Fruit fly (Drosophila melanogaster): ENCODE measurements around the gene CG42526.

Gene CG42526

dm6 chr3L:9451522-9452118 lies 16.4 kb upstream of the CG42526 start, which contains the start of the genes CG3448 and ghi (continued):
- TF ChIP-seq Ravus (GFP tag; IDR thresholded peaks at IDR 0.05) (no peak), Dfd (GFP tag; optimal IDR thresholded peaks at IDR 0.05) (no peak), fd64A (GFP tag; optimal IDR thresholded peaks at IDR 0.05) (no peak), CG3065 (GFP tag; optimal IDR thresholded peaks at IDR 0.05) (no peak), Mad (GFP tag; optimal IDR thresholded peaks at IDR 0.05) (peak; percentile 37), CG34422 (GFP tag; IDR thresholded peaks at IDR 0.05) (peak; percentile 58; the same call in 1 of the 3 replicates), Dll (GFP tag; IDR thresholded peaks at IDR 0.05; ENCODE audit: partially characterized antibody) (peak; percentile 77), Lim3 (GFP tag; IDR thresholded peaks at IDR 0.05) (no peak), CG13123 (GFP tag; optimal IDR thresholded peaks at IDR 0.05) (no peak), CG14860 (GFP tag; IDR thresholded peaks at IDR 0.05; ENCODE audit: partially characterized antibody) (peak; percentile 45; the same call in 1 of the 3 replicates), CoRest (tag; optimal IDR thresholded peaks at IDR 0.05) (peak; percentile 54), Bteb2 (GFP tag; optimal IDR thresholded peaks at IDR 0.05) (no peak), CG9817 (tag; optimal IDR thresholded peaks at IDR 0.05) (peak; percentile 73), CG15601 (tag; optimal IDR thresholded peaks at IDR 0.05) (peak; percentile 45), twi (tag; optimal IDR thresholded peaks at IDR 0.05) (peak; percentile 13), gsb-n (tag; optimal IDR thresholded peaks at IDR 0.05) (peak; percentile 24), CG7928 (GFP tag; optimal IDR thresholded peaks at IDR 0.05) (no peak), slou (GFP tag; optimal IDR thresholded peaks at IDR 0.05) (peak; percentile 34), sob (GFP tag; IDR thresholded peaks at IDR 0.05) (peak; percentile 83), abd-A (tag; optimal IDR thresholded peaks at IDR 0.05) (peak; percentile 87), E2f2 (GFP tag; IDR thresholded peaks at IDR 0.05) (peak; percentile 67), Atf-2 (GFP tag; optimal IDR thresholded peaks at IDR 0.05) (no peak), CG6683 (GFP tag; optimal IDR thresholded peaks at IDR 0.05) (peak; percentile 37), Ada2b (GFP tag; IDR thresholded peaks at IDR 0.05) (peak; percentile 54; the same call in 1 of the 2 replicates), CG33557 (GFP tag; optimal IDR thresholded peaks at IDR 0.05) (no peak), zfh2 (GFP tag; optimal IDR thresholded peaks at IDR 0.05) (peak; percentile 67), CG2202 (tag; optimal IDR thresholded peaks at IDR 0.05) (no peak), aop (GFP tag; IDR thresholded peaks at IDR 0.05) (no peak), bigmax (GFP tag; optimal IDR thresholded peaks at IDR 0.05) (no peak), CG8478 (optimal IDR thresholded peaks at IDR 0.05) (no peak), Eip74EF (GFP tag; optimal IDR thresholded peaks at IDR 0.05) (peak; percentile 1 to 54), CG10543 (GFP tag; optimal IDR thresholded peaks at IDR 0.05) (peak; percentile 53), Bgb (GFP tag; IDR thresholded peaks at IDR 0.05; ENCODE audit: partially characterized antibody) (peak; percentile 75), CG17186 (GFP tag; optimal IDR thresholded peaks at IDR 0.05) (peak; percentile 22), ERR (GFP tag; optimal IDR thresholded peaks at IDR 0.05) (no peak), Hand (GFP tag; optimal IDR thresholded peaks at IDR 0.05) (no peak), CG11504 (tag; optimal IDR thresholded peaks at IDR 0.05) (peak; percentile 71), knrl (GFP tag; IDR thresholded peaks at IDR 0.05; ENCODE audit: partially characterized antibody) (peak; percentile 55; the same call in 2 of the 3 replicates), CG4282 (GFP tag; optimal IDR thresholded peaks at IDR 0.05) (no peak), maf-S (GFP tag; optimal IDR thresholded peaks at IDR 0.05) (no peak), Camta (GFP tag; optimal IDR thresholded peaks at IDR 0.05) (peak; percentile 17), crol (GFP tag; IDR thresholded peaks at IDR 0.05) (no peak), bsh (GFP tag; optimal IDR thresholded peaks at IDR 0.05) (peak in 1 of 2 experiments; percentile 40), CG32772 (GFP tag; IDR thresholded peaks at IDR 0.05) (no peak), bbx (GFP tag; IDR thresholded peaks at IDR 0.05; ENCODE audit: partially characterized antibody) (peak; percentile 80), Sry-δ (GFP tag; optimal IDR thresholded peaks at IDR 0.05) (peak; percentile 63), Ets97D (GFP tag; optimal IDR thresholded peaks at IDR 0.05) (peak; percentile 63), zf30C (GFP tag; optimal IDR thresholded peaks at IDR 0.05) (no peak), CG3163 (GFP tag; optimal IDR thresholded peaks at IDR 0.05) (no peak), CG2889 (GFP tag; IDR thresholded peaks at IDR 0.05) (no peak)
